Worm (Caenorhabditis elegans): ENCODE results near the gene F21G4.5.

- TF ChIP-seq unc-62 (GFP tag; optimal IDR thresholded peaks at IDR 0.05) (no peak), snpc-4 (tag; optimal IDR thresholded peaks at IDR 0.05) (no peak), hlh-1 (tag; optimal IDR thresholded peaks at IDR 0.05) (no peak), nhr-28 (tag; optimal IDR thresholded peaks at IDR 0.05) (no peak), zip-8 (tag; optimal IDR thresholded peaks at IDR 0.05) (no peak), nhr-76 (tag; optimal IDR thresholded peaks at IDR 0.05) (no peak), nhr-12 (tag; optimal IDR thresholded peaks at IDR 0.05) (no peak), ces-1 (GFP tag; optimal IDR thresholded peaks at IDR 0.05) (no peak)
Measured at ce11 chrX:9921257-9921656, 15.3 kb downstream of the F21G4.5 start, which contains the start of gene C17G1.2.

Measured in whole organism, mixed stage, embryonic.